Worm (Caenorhabditis elegans): ENCODE data around the gene hizr-1.

DNA sequence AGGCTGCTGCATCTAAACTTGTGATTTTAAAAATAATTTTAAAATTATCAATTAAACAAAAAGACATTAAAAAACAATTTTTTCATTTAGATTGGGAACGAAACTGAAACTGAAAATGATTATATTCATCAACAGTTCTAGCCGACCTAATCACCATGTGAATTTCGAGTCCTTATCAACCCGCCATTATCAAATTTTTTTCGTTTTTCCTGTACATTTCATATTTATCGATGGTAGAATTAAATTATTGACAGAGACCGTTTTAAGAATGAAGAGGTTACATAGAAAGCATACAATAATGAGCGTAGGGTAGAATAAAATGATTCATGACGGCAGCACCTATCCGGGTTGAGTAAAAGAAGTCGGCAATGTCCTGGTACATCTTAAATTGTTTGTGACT lies 6.2 kb downstream of the hizr-1 start, which contains the start of gene asm-2:
- TF ChIP-seq mab-5 (tag; optimal IDR thresholded peaks at IDR 0.05) (no peak), flh-1 (GFP tag; optimal IDR thresholded peaks at IDR 0.05) (no peak)

Data from whole organism, mixed stage, embryonic.